Fruit fly (Drosophila melanogaster): ENCODE results near the gene mys.

- no peak for TF ChIP-seq CG8478 (optimal IDR thresholded peaks at IDR 0.05)
- no peak for TF ChIP-seq CTCF (optimal IDR thresholded peaks at IDR 0.05)
These were observed 54.4 kb downstream of the mys start, which contains the start of gene Gclc for dm6 chrX:8115717-8116311.

All from S2 (cell line).